Fruit fly (Drosophila melanogaster) ovary, adult (tissue): ENCODE results near the gene CG42494.

Experiments used
- CG17801 ChIP-seq: fragments of 200-800 bp; optimal IDR thresholded peaks from 2 replicates; lab custom pipeline; 2019; ENCODE audit warnings: missing biosample characterization, mild to moderate bottlenecking, missing genetic modification characterization, moderate library complexity; ENCODE audit not compliant: partially characterized antibody

CG42494 gene

DNA sequence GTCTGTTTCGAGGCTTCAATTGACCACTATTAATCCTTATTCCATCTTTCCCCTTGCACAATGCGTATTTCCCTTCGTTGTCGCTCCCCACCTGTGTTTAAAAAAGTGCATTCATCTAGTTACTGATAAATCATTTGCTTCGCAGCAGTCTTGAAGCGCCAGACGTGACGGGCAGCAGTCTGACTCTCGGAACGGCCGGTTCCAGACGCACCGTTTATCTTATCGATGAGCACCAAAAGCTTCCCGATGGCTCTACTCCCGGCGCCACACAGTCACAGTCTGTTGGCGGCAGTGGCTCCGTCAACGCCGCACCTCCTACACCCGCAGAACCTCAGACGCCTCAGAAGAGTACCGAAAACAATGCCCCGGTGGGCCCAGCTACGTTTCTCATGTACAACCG is at the start of gene CG42494:
TSS of gene CG42494 (plus strand) at position 301 of the 400 bp plus-strand sequence.
- TF ChIP-seq CG17801 (GFP tag; lab: Kevin White, UChicago): no peak

DNA sequence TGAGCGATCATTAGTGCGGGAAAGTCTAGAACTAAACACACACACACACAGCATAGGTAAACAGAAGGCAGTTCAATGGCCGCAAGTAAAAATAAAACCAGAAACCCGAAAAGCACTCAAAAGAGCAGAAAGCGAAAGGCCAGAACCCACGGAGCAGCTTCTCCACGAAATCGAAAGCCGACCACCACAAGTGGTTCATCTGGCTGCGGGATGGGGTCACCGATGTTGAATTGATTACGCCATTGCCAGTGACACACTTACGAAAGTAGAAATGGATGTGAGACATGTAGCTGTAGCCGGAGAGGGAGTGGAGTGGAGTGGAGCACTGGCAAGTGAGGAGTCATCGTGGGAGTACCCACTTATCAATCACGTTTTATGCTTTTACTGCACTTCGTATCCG is 42.8 kb upstream of the CG42494 start:
- TF ChIP-seq CG17801 (GFP tag; lab: Kevin White, UChicago): no peak

DNA sequence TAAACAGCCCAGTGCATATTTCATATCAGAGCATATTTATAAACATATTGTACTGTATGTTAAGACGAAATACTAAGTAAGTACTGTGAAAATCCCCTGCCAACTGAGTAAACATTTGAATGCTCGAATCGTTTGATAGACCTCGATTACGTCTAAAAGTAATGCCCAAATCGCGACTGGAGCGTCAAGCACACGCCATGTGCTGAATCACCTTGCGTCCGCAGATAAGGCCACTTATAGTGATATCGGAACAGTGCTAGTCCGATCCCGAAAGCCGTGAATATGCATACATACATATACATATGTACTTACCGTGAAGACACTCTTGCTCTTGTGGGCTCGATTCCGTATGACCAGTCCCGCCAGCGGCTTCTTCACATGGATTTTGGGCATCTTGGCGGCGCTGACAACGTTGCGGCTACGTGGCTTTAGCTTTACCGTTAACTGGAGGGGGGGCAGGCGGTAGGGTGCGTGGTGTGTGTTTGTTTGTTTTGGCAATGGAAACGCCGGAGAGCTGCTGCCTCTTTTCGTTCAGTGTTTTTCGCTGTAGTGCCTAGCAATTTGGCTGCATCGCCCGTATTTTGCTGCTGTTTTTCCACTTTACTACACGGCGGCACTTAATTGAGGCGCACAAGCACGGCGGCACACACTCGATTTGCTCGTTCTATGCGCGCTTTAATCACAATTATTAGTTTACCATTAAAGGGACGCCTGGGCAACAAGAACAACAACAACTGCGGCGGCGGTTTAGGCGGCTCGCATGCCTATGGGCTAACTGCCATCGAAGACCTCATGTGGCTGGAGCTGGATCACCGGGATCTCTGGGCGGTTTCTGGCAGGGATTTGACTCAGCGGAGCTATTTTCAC is 41.5 kb upstream of the CG42494 start:
- TF ChIP-seq CG17801 (GFP tag; lab: Kevin White, UChicago): no peak

DNA sequence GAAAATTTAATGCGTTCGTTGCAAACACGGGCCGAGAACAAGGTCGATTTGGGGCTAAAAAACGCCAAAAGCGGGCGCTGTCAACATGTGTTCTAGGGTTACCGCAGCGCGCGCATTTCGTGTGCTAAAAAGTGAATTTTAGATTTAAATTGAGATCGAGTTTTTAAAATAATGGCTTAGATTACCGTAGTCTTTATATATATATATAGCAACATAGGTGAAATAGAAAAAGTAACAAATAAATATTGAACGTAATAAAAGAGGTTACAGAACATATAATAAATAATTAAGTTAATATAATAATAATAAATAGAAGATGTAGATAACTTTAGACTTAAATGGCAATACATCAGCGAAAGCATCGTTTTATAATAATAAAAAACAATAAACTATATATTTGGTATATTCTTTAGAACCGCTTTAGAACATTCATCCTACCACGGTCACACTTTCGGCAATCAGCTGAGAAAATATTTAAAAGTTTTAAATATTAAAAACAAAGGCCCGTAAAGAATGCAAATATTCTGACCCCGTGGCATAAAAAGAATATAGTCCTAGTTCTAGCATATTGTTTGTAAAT is 40.7 kb upstream of the CG42494 start, which contains the start of the genes CG11537 and Alg2:
TSS of gene CG11537 (minus strand) at position 75 of the 580 bp plus-strand sequence.
TSS of gene Alg2 (plus strand) at position 426 of the 580 bp plus-strand sequence.
- no peak for TF ChIP-seq CG17801 (GFP tag; lab: Kevin White, UChicago)

DNA sequence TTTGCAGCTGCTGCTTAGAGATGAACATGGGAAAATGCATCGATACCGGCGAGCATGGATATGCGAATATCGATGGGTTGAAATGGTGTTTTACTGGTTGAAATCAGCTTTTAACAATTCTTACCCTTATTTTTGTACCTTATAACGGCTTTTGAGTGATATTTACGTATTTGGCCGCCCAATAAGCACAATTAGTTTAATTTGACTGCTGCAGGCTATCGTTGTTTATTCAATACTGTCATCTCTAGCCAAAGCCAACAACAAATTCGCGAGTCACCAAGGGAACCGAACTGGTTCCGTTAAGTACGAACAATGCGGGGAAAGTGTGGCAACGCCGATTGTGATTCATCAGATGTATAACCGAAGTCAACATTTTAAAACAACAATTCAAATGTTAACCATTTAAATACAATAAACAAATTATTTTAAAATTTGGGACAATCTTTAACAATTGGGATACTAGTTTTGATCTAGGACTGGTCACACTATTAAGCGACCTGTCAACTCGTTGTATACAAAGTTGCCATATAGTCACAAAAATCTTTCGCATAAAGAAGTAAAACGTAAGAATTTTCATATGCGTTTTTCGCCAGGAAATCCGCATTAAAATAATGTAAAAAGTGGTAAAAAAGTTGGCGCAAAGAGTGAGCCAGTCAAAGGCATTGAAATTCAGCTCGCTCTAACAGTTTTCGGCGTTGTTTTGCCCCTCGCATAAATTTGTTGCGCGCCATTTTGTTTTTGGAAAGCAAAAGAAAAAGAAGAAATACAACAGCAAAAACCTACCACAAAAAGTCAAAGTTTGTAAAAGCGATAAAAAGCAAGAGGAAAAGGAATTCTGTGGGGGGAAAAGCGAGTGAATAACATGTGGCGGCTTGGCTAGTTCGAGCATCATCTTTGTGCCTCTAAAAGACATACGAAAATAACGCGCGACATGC is 35.8 kb upstream of the CG42494 start, which contains the start of the genes Usp5 and BtbVII:
TSS of gene Usp5 (minus strand) at position 234 of the 935 bp plus-strand sequence.
TSS of gene BtbVII (plus strand) at position 522 of the 935 bp plus-strand sequence.
- peak; percentile 7 for TF ChIP-seq CG17801 (GFP tag; lab: Kevin White, UChicago)

DNA sequence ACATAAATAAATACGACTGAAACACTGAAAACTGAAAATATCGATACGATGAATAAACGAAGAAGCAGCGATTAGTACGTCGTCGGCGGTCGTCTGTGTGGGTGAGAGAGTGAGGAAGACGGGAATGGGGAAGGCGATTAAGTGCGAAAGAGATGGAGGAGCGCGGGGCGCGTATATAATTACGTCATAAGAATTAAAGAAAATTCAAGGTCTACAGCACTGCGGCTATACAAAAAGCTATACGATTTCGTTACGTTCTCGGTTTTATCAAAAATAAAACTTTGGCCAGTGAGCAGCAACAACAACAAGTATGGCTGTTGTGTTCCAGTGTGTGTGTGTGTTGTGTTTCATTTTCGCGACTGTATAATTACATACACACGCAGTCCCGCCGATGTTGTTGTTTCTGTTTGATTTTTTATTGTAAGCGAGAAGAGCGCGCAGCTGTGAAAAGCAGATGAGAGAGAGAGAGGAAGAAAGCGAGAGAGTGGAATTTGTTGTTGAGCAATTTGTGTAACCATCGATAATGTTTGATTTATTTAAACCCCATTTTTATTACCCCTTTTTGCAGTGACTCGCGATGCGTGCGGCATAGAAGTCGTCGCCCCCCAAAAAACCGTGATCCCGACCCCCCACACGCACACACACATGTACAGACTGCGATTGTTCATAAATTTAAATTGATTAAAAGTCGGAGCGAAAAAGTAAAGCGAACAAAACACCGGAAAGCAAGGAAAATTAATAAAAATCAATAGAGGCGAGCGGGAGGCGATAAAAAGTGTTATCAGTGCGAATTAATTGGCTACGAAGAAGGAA is 34.9 kb upstream of the CG42494 start:
- TF ChIP-seq CG17801 (GFP tag; lab: Kevin White, UChicago): no peak

DNA sequence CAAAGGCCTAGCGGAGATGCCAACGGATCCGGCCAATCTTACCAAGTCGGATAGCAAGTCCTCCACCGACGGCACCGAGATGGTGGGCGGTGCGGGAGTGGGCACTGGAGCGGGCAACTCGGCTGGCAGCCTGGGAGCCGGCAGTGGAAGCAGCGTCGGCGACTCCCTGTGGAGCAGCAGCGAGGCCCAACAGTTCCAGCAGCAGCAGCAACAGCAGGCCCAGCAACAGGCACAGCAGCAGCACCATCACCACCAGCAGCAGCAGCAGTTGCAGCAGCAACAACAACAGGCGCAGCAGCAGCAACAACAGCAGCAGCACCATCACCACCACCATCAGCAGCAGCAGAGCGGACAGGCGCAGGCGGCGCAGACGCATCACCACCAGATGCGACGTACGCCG is 33.8 kb upstream of the CG42494 start:
- no peak for TF ChIP-seq CG17801 (GFP tag; lab: Kevin White, UChicago)

DNA sequence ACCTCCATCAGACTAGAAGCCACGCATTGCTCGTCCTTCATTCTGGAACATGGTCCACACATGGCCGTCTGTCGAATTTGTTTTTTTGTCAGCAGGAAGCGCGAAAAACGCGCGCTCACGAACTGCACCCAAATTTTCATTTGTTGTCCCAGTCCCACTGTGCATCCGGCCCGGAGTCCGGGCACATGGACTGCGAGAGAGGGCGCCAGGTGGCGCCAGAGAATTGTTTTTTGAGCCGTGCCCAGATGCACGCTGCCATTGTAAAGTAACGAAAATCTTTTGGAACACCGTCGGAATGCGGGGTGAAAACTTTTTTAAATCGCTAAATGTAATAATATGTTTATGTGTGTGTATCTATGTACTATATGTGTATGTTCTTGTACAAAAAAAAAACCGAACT is 26.6 kb upstream of the CG42494 start:
- no peak for TF ChIP-seq CG17801 (GFP tag; lab: Kevin White, UChicago)

DNA sequence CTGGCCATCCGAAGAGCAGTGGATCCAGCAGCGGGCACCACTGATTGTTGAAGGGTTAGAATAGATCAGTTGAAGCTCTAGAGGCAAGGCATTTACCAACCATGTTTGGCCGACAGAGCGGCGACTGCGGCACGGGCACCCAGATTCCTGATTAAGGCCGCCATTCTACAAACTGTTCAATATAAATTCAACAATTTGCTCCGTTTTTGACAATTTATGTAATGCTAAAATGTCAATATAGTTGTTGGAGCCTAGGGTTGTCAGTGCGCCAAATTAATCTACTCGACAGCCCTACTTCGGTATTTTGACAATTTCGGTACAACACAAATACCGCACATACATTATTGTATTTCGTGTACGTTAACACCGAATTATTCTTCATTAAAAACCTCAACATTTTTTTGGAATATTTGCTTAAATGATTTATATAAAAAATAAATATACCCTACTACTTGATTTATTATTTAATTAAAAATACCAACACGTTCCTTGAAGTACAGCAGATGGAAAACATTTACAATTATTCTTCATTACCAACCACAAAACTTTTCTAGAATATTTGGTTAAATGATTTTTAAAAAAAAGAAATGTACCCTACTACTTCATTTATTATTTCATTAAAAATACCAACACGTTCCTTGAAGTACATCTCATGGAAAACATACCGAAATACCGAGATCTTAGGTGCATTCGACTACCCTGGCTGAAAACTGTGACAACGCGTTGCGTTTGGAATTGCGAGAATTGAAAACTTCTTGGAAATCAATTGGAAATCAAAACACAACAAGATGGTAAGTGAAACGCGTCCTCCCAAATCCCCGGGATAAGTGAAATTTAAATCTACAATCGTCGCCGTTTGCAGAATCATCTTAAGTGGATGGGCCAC is 24.7 kb upstream of the CG42494 start, which contains the start of the genes ND-30 and CG15812:
TSS of gene ND-30 (minus strand) at position 270 of the 886 bp plus-strand sequence.
TSS of gene CG15812 (plus strand) at position 683 of the 886 bp plus-strand sequence.
- TF ChIP-seq CG17801 (GFP tag; lab: Kevin White, UChicago): no peak

DNA sequence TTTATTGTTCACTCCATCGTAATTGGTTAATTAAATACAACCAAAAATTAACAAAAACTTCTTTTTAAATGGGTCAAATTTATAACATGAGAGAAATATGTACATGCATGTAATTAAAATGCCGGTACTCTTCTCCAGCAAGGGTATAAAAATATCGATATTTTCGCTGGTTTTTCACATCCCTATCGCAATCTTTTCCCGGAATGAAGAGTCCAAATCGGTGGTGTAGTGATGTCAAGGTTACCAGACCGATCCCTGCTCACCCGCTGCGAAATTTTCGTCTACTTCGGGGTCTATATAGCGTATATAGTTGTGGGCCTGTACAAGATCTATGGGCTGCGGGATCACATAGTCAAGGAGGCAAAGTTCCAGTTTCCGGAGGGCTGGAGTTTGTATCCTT is 22.2 kb upstream of the CG42494 start, which contains the start of gene rasp:
TSS of gene rasp (plus strand) at position 213 of the 400 bp plus-strand sequence.
- TF ChIP-seq CG17801 (GFP tag; lab: Kevin White, UChicago): no peak

DNA sequence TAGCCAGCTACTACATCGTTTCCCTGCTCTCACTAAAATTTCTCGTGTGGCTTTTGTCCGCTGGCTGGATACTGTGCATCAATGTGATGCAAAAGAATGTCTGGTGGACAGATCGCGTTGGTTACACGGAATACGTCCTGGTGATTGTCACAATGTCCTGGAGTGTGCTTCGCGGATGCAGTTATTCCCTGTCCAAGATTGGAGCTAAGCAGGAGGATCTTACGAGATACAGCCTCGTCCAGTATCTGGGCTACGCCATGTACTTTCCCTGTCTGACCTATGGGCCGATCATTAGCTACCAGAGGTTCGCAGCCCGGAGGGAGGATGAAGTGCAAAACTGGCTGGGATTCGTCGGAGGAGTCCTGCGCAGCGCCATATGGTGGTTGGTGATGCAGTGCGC is 21.6 kb upstream of the CG42494 start:
- TF ChIP-seq CG17801 (GFP tag; lab: Kevin White, UChicago): no peak

DNA sequence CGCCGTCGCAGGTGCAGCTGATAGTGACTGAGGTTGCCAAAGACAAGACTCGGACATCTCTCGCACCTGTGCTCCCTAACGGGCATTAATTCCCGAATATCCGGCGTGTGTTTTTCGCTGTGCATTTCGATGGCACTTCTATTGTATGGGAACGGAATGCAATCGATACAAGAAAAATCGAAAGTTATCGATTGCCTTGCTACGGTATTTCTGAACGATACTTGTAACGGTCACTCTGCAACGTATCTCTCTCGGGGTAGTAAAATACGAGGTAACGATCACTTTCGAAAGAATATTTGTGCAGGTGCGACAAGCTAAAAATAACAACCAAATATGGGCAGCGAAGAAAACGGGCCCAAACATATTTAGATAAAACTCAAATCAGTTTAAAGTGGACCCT is 19.3 kb upstream of the CG42494 start, which contains the start of gene CG32280:
TSS of gene CG32280 (plus strand) at position 231 of the 400 bp plus-strand sequence.
- TF ChIP-seq CG17801 (GFP tag; lab: Kevin White, UChicago): peak; percentile 30
